Worm (Caenorhabditis elegans) whole organism, L4 larva: ENCODE data around the gene nstp-6.

Experiments used
- ZK546.5 ChIP-seq, 2 experiments: sonication (generic microtip); optimal IDR thresholded peaks; 2 replicates each; lab custom pipeline; 2017; ENCODE audit warnings: missing biosample characterization in 2 of 2, missing genetic modification characterization in 2 of 2
- aha-1 ChIP-seq: fragments of 150-350 bp; peaks from one replicate; lab custom pipeline; 2014; ENCODE audit warnings: missing biosample characterization, missing genetic modification characterization
- ceh-82 ChIP-seq: sonication (generic microtip); optimal IDR thresholded peaks from 2 replicates; lab custom pipeline; 2017; ENCODE audit warnings: missing biosample characterization, missing genetic modification characterization
- dmd-9 ChIP-seq: fragments of 200-800 bp; sonication (Bioruptor generic); IDR thresholded peaks from 2 replicates; pipeline ENCODE4 v1.3.6; 2022; ENCODE audit warnings: missing genetic modification reagents, missing genetic modification characterization, missing compliant biosample characterization
- egl-27 ChIP-seq: sonication (generic microtip); optimal IDR thresholded peaks from 3 replicates; lab custom pipeline; 2017; ENCODE audit warnings: missing biosample characterization, missing genetic modification reagents, missing genetic modification characterization
- lsy-2 ChIP-seq, 2 experiments: fragments of 150-350 bp in 1 of 2; sonication (generic microtip) in 1 of 2; optimal IDR thresholded peaks; 2 replicates each; lab custom pipeline; 2014 to 2017; ENCODE audit warnings: missing biosample characterization in 2 of 2, missing genetic modification characterization in 2 of 2
- madf-5 ChIP-seq, 2 experiments: fragments of 200-800 bp; sonication (Bioruptor generic); IDR thresholded peaks; 2 replicates each; pipeline ENCODE4 v1.3.6; 2022; ENCODE audit warnings: missing compliant biosample characterization in 2 of 2, missing genetic modification characterization in 2 of 2
- mdl-1 ChIP-seq, 2 experiments: fragments of 150-350 bp in 1 of 2; sonication (generic microtip) in 1 of 2; optimal IDR thresholded peaks; 2 replicates each; lab custom pipeline; 2014 to 2017; ENCODE audit warnings: missing biosample characterization in 2 of 2, missing genetic modification characterization in 2 of 2
- mep-1 ChIP-seq: fragments of 150-350 bp; sonication (generic microtip); optimal IDR thresholded peaks from 3 replicates; lab custom pipeline; 2014; ENCODE audit warnings: missing biosample characterization, missing genetic modification characterization
- nhr-76 ChIP-seq: fragments of 150-350 bp; optimal IDR thresholded peaks from 2 replicates; lab custom pipeline; 2014; ENCODE audit warnings: missing biosample characterization, missing genetic modification characterization
- nhr-77 ChIP-seq: fragments of 150-350 bp; optimal IDR thresholded peaks from 2 replicates; lab custom pipeline; 2014; ENCODE audit warnings: missing biosample characterization, missing genetic modification characterization
- pqm-1 ChIP-seq: sonication (generic microtip); optimal IDR thresholded peaks from 2 replicates; lab custom pipeline; 2017; ENCODE audit warnings: missing biosample characterization, missing genetic modification characterization
- skn-1 ChIP-seq: fragments of 150-350 bp; optimal IDR thresholded peaks from 2 replicates; lab custom pipeline; 2014; ENCODE audit warnings: missing biosample characterization, missing genetic modification characterization
- zag-1 ChIP-seq: fragments of 150-350 bp; optimal IDR thresholded peaks from 2 replicates; lab custom pipeline; 2014; ENCODE audit warnings: missing biosample characterization, missing genetic modification characterization

ce11 chrIV:3570612-3571011, 23.2 kb upstream of the nstp-6 start:
- TF ChIP-seq mep-1 (tag; lab: Kevin White, UChicago) (no peak), zag-1 (no peak), lsy-2 (tag; optimal IDR thresholded peaks at IDR 0.05; lab: Kevin White, UChicago) (no peak), mdl-1 (tag; optimal IDR thresholded peaks at IDR 0.05; lab: Kevin White, UChicago) (no peak), dmd-9 (GFP tag; lab: Robert Waterston, UW) (no peak), aha-1 (tag; lab: Kevin White, UChicago) (no peak), madf-5 (GFP tag; IDR thresholded peaks at IDR 0.05; lab: Robert Waterston, UW) (no peak), skn-1 (tag; lab: Kevin White, UChicago) (no peak), pqm-1 (tag; lab: Kevin White, UChicago) (no peak), ceh-82 (tag; lab: Kevin White, UChicago) (no peak), nhr-76 (no peak), ZK546.5 (tag; optimal IDR thresholded peaks at IDR 0.05; lab: Kevin White, UChicago) (no peak), egl-27 (no peak), nhr-77 (tag; lab: Kevin White, UChicago) (no peak)
